Worm (Caenorhabditis elegans) whole organism, young adult: Measurements from ENCODE around the gene Y22D7AR.2.

ENCODE experiments used
- egl-18 ChIP-seq: fragments of 200-800 bp; sonication (Bioruptor generic); IDR thresholded peaks from 2 replicates; pipeline ENCODE4 v1.3.6; 2022; ENCODE audit warnings: missing genetic modification reagents, missing genetic modification characterization, missing compliant biosample characterization
- egl-44 ChIP-seq: fragments of 200-800 bp; sonication (Bioruptor generic); IDR thresholded peaks from 2 replicates; pipeline ENCODE4 v1.3.6; 2022; ENCODE audit warnings: missing genetic modification reagents, missing genetic modification characterization, missing compliant biosample characterization

DNA sequence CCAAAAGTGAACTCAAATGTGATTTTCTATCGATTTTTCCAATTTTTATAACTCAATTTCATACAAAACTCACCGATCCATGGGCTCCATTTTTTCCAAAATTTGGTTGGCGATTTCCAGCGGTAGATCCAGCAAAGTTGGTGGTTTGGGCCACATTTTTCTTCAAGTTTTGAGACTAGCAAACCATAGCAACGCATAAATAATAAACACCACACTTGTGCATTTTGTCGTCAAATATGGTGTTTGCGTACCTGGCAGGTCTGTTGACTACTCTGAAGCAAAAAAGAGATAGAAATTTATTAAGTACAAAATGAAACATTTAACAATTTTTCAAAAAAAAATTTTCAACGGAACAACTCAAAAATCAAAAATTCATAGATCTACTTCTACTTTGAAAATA, 415 bp upstream of the Y22D7AR.2 start:
- TF ChIP-seq egl-44 (GFP tag; lab: Robert Waterston, UW) (no peak), egl-18 (GFP tag; lab: Robert Waterston, UW) (no peak)
